Fruit fly (Drosophila melanogaster) whole organism, wandering third instar larva: Measurements from ENCODE around the gene CG13026.

Experiments
- CG32264 ChIP-seq: fragments of 200-800 bp; sonication (Bioruptor generic); optimal IDR thresholded peaks from 2 replicates; lab custom pipeline; 2016; ENCODE audit warnings: missing biosample characterization, missing genetic modification characterization
- N ChIP-seq: fragments of >200 bp; optimal IDR thresholded peaks from 2 replicates; lab custom pipeline; 2018; ENCODE audit warnings: missing biosample characterization, missing external identifiers, missing genetic modification characterization
- Sp1 ChIP-seq: fragments of 200-800 bp; sonication (Bioruptor generic); optimal IDR thresholded peaks from 3 replicates; lab custom pipeline; 2019; ENCODE audit warnings: missing biosample characterization, mild to moderate bottlenecking, missing genetic modification characterization, moderate library complexity
- Vsx2 ChIP-seq: fragments of 200-300, 225-300 bp; sonication (Bioruptor generic); optimal IDR thresholded peaks from 2 replicates; lab custom pipeline; 2018; ENCODE audit warnings: missing biosample characterization, missing genetic modification characterization; ENCODE audit not compliant: partially characterized antibody
- jim ChIP-seq: fragments of 175-275, 200-325 bp; sonication (Bioruptor generic); optimal IDR thresholded peaks from 2 replicates; lab custom pipeline; 2016; ENCODE audit warnings: missing biosample characterization, mild to moderate bottlenecking, missing genetic modification characterization
- rgr ChIP-seq: fragments of 200-800 bp; sonication (Bioruptor generic); optimal IDR thresholded peaks from 3 replicates; lab custom pipeline; 2016; ENCODE audit warnings: missing biosample characterization, mild to moderate bottlenecking, missing genetic modification characterization
- usp ChIP-seq: fragments of >200 bp; optimal IDR thresholded peaks from 2 replicates; lab custom pipeline; 2017; ENCODE audit warnings: missing biosample characterization, missing genetic modification characterization

DNA sequence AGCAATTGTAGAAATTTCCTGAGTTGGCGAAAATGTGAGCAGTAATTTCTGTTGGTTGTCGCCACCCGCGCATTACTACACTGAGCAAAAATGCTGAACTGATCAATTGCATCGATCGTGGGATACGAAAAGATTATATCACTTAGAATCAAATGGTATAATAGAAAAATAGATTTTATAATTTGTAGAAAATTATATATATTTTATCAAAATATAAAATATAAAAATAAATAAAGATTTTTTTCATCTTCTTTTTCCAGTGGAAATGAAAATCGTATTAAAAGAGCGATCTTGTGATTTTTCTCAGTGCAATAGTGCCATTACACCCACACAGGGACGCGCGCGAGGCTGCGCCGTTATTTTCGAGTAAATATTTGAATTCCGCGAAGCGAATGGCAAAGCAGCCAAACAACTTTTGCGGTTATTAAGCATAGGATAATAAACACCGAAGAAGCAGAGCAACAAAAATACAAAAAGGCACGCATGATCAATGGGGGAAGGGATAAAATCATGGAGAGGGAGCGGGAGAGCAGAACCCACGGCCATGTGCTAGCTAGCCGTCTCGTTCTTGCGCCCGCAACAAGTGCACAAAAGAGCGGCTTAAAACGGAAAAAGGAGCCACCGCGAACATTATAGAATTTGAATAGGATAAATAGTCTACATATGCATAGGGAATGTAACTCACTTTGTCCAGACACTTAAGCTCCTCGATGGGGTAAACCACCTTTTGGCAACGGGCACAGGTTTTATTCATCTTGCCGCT, 15.5 kb downstream of the CG13026 start:
- no peak for TF ChIP-seq usp (GFP tag; lab: Kevin White, UChicago)
- TF ChIP-seq rgr (GFP tag; lab: Kevin White, UChicago): peak; percentile 27
- TF ChIP-seq N: no peak
- no peak for TF ChIP-seq jim (GFP tag; lab: Kevin White, UChicago)
- TF ChIP-seq Sp1: peak; percentile 48
- no peak for TF ChIP-seq CG32264
- TF ChIP-seq Vsx2: no peak
